Worm (Caenorhabditis elegans): ENCODE results near the gene nhx-6.

DNA sequence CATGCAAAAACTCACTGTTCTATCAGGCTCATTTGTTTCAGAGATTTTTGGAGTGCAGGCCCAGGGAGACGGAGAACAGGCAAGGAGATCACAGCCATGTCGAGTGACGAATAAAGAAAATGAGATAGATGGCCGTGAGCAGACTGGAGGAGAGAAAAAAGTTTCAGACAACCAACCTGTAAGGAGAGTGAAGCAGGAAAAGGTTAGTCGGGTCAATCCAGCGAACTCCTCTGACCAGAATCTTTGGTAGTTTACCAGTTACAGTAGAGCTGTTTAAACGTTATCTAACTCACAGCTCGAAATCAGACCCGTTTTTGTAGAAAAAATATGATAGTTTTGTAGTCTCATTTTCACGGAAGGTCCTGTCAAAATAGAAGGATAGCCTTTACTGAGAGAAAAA, 21.9 kb upstream of the nhx-6 start, which contains the start of gene fbxb-21:
- TF ChIP-seq nfya-1 (tag; optimal IDR thresholded peaks at IDR 0.05; ENCODE audit: borderline replicate concordance, insufficient read depth) (no peak), mel-28 (tag; optimal IDR thresholded peaks at IDR 0.05; ENCODE audit: borderline replicate concordance) (no peak), unc-62 (GFP tag; optimal IDR thresholded peaks at IDR 0.05) (no peak), C06A6.2 (GFP tag; conservative IDR thresholded peaks at IDR 0.05) (no peak), lsy-27 (tag; optimal IDR thresholded peaks at IDR 0.05; ENCODE audit: borderline replicate concordance, insufficient read depth) (no peak), nfya-2 (GFP tag; IDR thresholded peaks at IDR 0.05) (no peak), snpc-4 (GFP tag; optimal IDR thresholded peaks at IDR 0.05) (no peak), snpc-4 (tag; optimal IDR thresholded peaks at IDR 0.05) (no peak), mes-4 (tag; optimal IDR thresholded peaks at IDR 0.05) (no peak), ets-4 (GFP tag; optimal IDR thresholded peaks at IDR 0.05) (no peak), ZK185.1 (tag; optimal IDR thresholded peaks at IDR 0.05; ENCODE audit: poor library complexity, severe bottlenecking) (no peak)
